Worm (Caenorhabditis elegans) whole organism, mixed stage, embryonic: ENCODE measurements around the gene C30H6.9.

Experiments
- ceh-39 ChIP-seq: fragments of 150-350 bp; optimal IDR thresholded peaks from 2 replicates; lab custom pipeline; 2014; ENCODE audit warnings: missing biosample characterization, missing genetic modification characterization
- ces-1 ChIP-seq: fragments of 150-350 bp; optimal IDR thresholded peaks from 2 replicates; lab custom pipeline; 2014; ENCODE audit warnings: missing biosample characterization, missing genetic modification reagents, missing genetic modification characterization
- elt-1 ChIP-seq: sonication (generic microtip); optimal IDR thresholded peaks from 2 replicates; lab custom pipeline; 2017; ENCODE audit warnings: missing genetic modification characterization, mild to moderate bottlenecking, missing compliant biosample characterization, antibody characterized with exemption, moderate library complexity, borderline replicate concordance; ENCODE audit not compliant: insufficient read depth
- elt-3 ChIP-seq: fragments of 150-350 bp; optimal IDR thresholded peaks from 2 replicates; lab custom pipeline; 2014; ENCODE audit warnings: missing biosample characterization, missing genetic modification characterization
- flh-1 ChIP-seq: fragments of 200-800 bp; sonication (Bioruptor generic); optimal IDR thresholded peaks from 2 replicates; lab custom pipeline; 2018; ENCODE audit warnings: mild to moderate bottlenecking, missing genetic modification characterization, moderate library complexity, missing compliant biosample characterization
- ham-2 ChIP-seq: fragments of 200-800 bp; sonication (Bioruptor generic); optimal IDR thresholded peaks from 2 replicates; lab custom pipeline; 2018; ENCODE audit warnings: mild to moderate bottlenecking, missing genetic modification characterization, missing compliant biosample characterization
- lin-13 ChIP-seq: fragments of 150-350 bp; optimal IDR thresholded peaks from 2 replicates; lab custom pipeline; 2014; ENCODE audit warnings: missing biosample characterization, missing genetic modification characterization
- mep-1 ChIP-seq: fragments of 150-350 bp; optimal IDR thresholded peaks from 2 replicates; lab custom pipeline; 2017; ENCODE audit warnings: missing biosample characterization, missing genetic modification reagents, missing genetic modification characterization, inconsistent platforms
- nhr-237 ChIP-seq: fragments of 150-350 bp; optimal IDR thresholded peaks from 2 replicates; lab custom pipeline; 2014; ENCODE audit warnings: missing biosample characterization, missing genetic modification characterization
- nhr-76 ChIP-seq: sonication (generic microtip); optimal IDR thresholded peaks from 2 replicates; lab custom pipeline; 2017; ENCODE audit warnings: missing biosample characterization, missing genetic modification characterization
- snpc-4 ChIP-seq: fragments of 150-350 bp; optimal IDR thresholded peaks from 2 replicates; lab custom pipeline; 2014; ENCODE audit warnings: missing biosample characterization, missing genetic modification characterization
- unc-39 ChIP-seq: fragments of 150-350 bp; optimal IDR thresholded peaks from 2 replicates; lab custom pipeline; 2014; ENCODE audit warnings: missing biosample characterization, missing genetic modification characterization
- unc-62 ChIP-seq: fragments of 150-350 bp; optimal IDR thresholded peaks from 2 replicates; lab custom pipeline; 2014; ENCODE audit warnings: missing biosample characterization, missing genetic modification reagents, missing genetic modification characterization
- ztf-11 ChIP-seq: fragments of 150-350 bp; optimal IDR thresholded peaks from 2 replicates; lab custom pipeline; 2014; ENCODE audit warnings: missing biosample characterization, missing genetic modification characterization

- TF ChIP-seq ztf-11 (no peak), ceh-39 (tag; lab: Kevin White, UChicago) (no peak), unc-62 (GFP tag; lab: Kevin White, UChicago) (no peak), unc-39 (tag; lab: Kevin White, UChicago) (no peak), ces-1 (no peak), elt-1 (tag; lab: Kevin White, UChicago) (no peak), mep-1 (tag; lab: Kevin White, UChicago) (no peak), snpc-4 (tag; lab: Kevin White, UChicago) (no peak), lin-13 (no peak), nhr-237 (tag; lab: Kevin White, UChicago) (no peak), elt-3 (no peak), nhr-76 (no peak), ham-2 (GFP tag; lab: Kevin White, UChicago) (no peak), flh-1 (GFP tag; lab: Kevin White, UChicago) (no peak)
Measured at ce11 chrIV:17413343-17413742, 33.4 kb upstream of the C30H6.9 start.
